Worm (Caenorhabditis elegans) whole organism, young adult: Measurements from ENCODE around the gene F23G4.1.

Experiments
- B0261.1 ChIP-seq: sonication (generic microtip); optimal IDR thresholded peaks from 2 replicates; lab custom pipeline; 2016; ENCODE audit warnings: mild to moderate bottlenecking, missing genetic modification characterization, moderate library complexity, missing compliant biosample characterization
- aptf-3 ChIP-seq: fragments of 200-800 bp; sonication (Bioruptor generic); IDR thresholded peaks from 2 replicates; pipeline ENCODE4 v1.3.6; 2022; ENCODE audit warnings: missing genetic modification characterization, missing compliant biosample characterization
- ceh-100 ChIP-seq: fragments of 200-800 bp; sonication (Bioruptor generic); IDR thresholded peaks from 2 replicates; pipeline ENCODE4 v1.3.6; 2022; ENCODE audit warnings: missing genetic modification reagents, missing genetic modification characterization, missing compliant biosample characterization
- ceh-79 ChIP-seq: sonication (generic microtip); optimal IDR thresholded peaks from 2 replicates; lab custom pipeline; 2017; ENCODE audit warnings: mild to moderate bottlenecking, missing genetic modification characterization, missing compliant biosample characterization
- dpl-1 ChIP-seq: fragments of 150-350 bp; optimal IDR thresholded peaks from 2 replicates; lab custom pipeline; 2014; ENCODE audit warnings: missing biosample characterization, missing genetic modification reagents, missing genetic modification characterization
- lir-1 ChIP-seq: fragments of 200-800 bp; sonication (Bioruptor generic); conservative IDR thresholded peaks from 2 replicates; pipeline ENCODE4 v1.3.6; 2022; ENCODE audit warnings: missing genetic modification reagents, missing genetic modification characterization, missing compliant biosample characterization
- madf-10 ChIP-seq: sonication (generic microtip); optimal IDR thresholded peaks from 2 replicates; lab custom pipeline; 2016; ENCODE audit warnings: mild to moderate bottlenecking, missing genetic modification characterization, missing compliant biosample characterization
- nfyb-1 ChIP-seq: fragments of 200-800 bp; sonication (Bioruptor generic); IDR thresholded peaks from 2 replicates; pipeline ENCODE4 v1.3.6; 2022; ENCODE audit warnings: missing genetic modification reagents, missing genetic modification characterization, missing compliant biosample characterization
- pbrm-1 ChIP-seq: fragments of 200-800 bp; sonication (Bioruptor generic); IDR thresholded peaks from 2 replicates; pipeline ENCODE4 v1.3.6; 2022; ENCODE audit warnings: missing genetic modification reagents, missing genetic modification characterization, missing compliant biosample characterization
- pha-4 ChIP-seq: fragments of 150-350 bp; sonication (generic microtip); optimal IDR thresholded peaks from 2 replicates; lab custom pipeline; 2014; ENCODE audit warnings: missing biosample characterization, missing genetic modification reagents, missing genetic modification characterization
- tbp1 ChIP-seq: fragments of 200-800 bp; sonication (Bioruptor generic); optimal IDR thresholded peaks from 2 replicates; lab custom pipeline; 2018; ENCODE audit warnings: mild to moderate bottlenecking, missing genetic modification characterization, missing compliant biosample characterization
- unc-62 ChIP-seq: fragments of 150-350 bp; optimal IDR thresholded peaks from 2 replicates; lab custom pipeline; 2014; ENCODE audit warnings: missing biosample characterization, missing genetic modification reagents, missing genetic modification characterization
- ztf-22 ChIP-seq: fragments of 200-800 bp; sonication (Bioruptor generic); optimal IDR thresholded peaks from 2 replicates; lab custom pipeline; 2018; ENCODE audit warnings: mild to moderate bottlenecking, missing genetic modification characterization, moderate library complexity, missing compliant biosample characterization

DNA sequence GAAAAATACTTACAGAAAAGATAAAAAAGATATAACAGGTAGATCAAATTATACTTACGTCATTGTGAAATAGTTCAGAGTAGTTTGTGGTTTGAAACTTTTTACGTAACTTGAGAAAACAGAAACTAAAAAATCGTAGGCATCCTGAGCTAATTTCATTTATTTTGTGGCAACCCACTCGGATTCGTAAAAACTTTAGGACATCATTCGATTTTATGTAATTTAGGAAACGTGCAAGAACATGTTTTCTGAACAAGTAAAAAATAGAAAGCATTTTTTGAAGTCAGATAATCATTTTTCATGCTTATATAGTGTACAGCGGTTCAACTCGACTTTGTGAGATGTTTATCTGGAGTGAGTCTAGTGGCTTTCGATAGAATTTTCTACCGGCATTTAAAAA lies 4.3 kb downstream of the F23G4.1 start, which contains the start of gene hic-1:
- TF ChIP-seq ceh-100 = no peak
- TF ChIP-seq madf-10 (tag; lab: Kevin White, UChicago) = no peak
- TF ChIP-seq lir-1 (GFP tag; lab: Robert Waterston, UW) = no peak
- no peak for TF ChIP-seq pha-4 (tag; lab: Kevin White, UChicago)
- TF ChIP-seq ztf-22 (GFP tag; lab: Kevin White, UChicago) = no peak
- TF ChIP-seq aptf-3 = no peak
- no peak for TF ChIP-seq dpl-1 (GFP tag; lab: Kevin White, UChicago)
- TF ChIP-seq nfyb-1 (GFP tag; lab: Robert Waterston, UW) = no peak
- TF ChIP-seq B0261.1 (tag; lab: Kevin White, UChicago) = no peak
- TF ChIP-seq tbp1 (GFP tag; lab: Kevin White, UChicago) = no peak
- TF ChIP-seq unc-62 = no peak
- TF ChIP-seq pbrm-1 = no peak
- TF ChIP-seq ceh-79 (tag; lab: Kevin White, UChicago) = no peak
